Worm (Caenorhabditis elegans): ENCODE measurements around the gene clec-158.

clec-158 gene

DNA sequence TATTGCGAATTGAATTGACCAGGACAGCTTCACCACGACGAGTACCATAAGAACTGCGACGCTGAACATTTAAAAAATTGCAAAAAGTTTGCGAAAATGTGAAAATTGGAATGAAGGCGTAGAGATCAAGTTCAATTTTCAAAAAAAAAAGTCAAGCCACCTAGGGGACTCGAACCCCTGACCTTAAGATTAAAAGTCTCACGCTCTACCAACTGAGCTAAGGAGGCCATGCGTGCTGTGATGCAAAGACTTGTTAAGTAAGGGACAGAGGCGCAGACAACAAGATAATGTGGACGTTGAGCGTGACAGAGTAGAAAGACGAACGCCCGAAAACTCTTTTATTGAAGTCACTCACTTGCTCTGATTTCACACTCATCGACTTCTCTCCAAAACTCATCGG lies 28.2 kb upstream of the clec-158 start (continued):
- TF ChIP-seq lin-14 (GFP tag; optimal IDR thresholded peaks at IDR 0.05) (peak; percentile 58), nhr-85 (tag) (peak; percentile 48), ceh-90 (tag; optimal IDR thresholded peaks at IDR 0.05) (no peak), nhr-90 (tag; optimal IDR thresholded peaks at IDR 0.05; ENCODE audit: poor library complexity) (peak; percentile 72), lin-13 (GFP tag; optimal IDR thresholded peaks at IDR 0.05) (peak; percentile 60), nhr-77 (tag; optimal IDR thresholded peaks at IDR 0.05) (peak; percentile 36), isw-1 (GFP tag; IDR thresholded peaks at IDR 0.05) (peak; percentile 12; the same call in 1 of the 2 replicates), tlp-1 (tag; optimal IDR thresholded peaks at IDR 0.05) (no peak), pqm-1 (tag; optimal IDR thresholded peaks at IDR 0.05) (no peak), mdl-1 (tag; optimal IDR thresholded peaks at IDR 0.05) (peak in 1 of 2 experiments; percentile 65), fkh-10 (GFP tag; optimal IDR thresholded peaks at IDR 0.05) (peak; percentile 37), zip-4 (GFP tag; optimal IDR thresholded peaks at IDR 0.05) (no peak), nhr-76 (tag; optimal IDR thresholded peaks at IDR 0.05) (no peak), rnt-1 (tag; optimal IDR thresholded peaks at IDR 0.05) (peak; percentile 69), nhr-19 (GFP tag; conservative IDR thresholded peaks at IDR 0.05) (peak; percentile 70), lin-35 (GFP tag; optimal IDR thresholded peaks at IDR 0.05) (peak; percentile 58 to 80), ztf-11 (tag; optimal IDR thresholded peaks at IDR 0.05) (no peak), Y116A8C.19 (tag; optimal IDR thresholded peaks at IDR 0.05; ENCODE audit: borderline replicate concordance) (no peak), mab-9 (GFP tag; IDR thresholded peaks at IDR 0.05) (no peak), dsc-1 (tag; optimal IDR thresholded peaks at IDR 0.05) (peak; percentile 63), alr-1 (tag; optimal IDR thresholded peaks at IDR 0.05; ENCODE audit: borderline replicate concordance) (no peak), elt-2 (tag; optimal IDR thresholded peaks at IDR 0.05) (no peak), pag-3 (tag; optimal IDR thresholded peaks at IDR 0.05; ENCODE audit: borderline replicate concordance, insufficient read depth) (no peak), unc-98 (GFP tag; IDR thresholded peaks at IDR 0.05) (peak; percentile 36; the same call in 1 of the 2 replicates), C16A3.4 (tag; optimal IDR thresholded peaks at IDR 0.05) (peak; percentile 70), ets-5 (GFP tag; IDR thresholded peaks at IDR 0.05) (no peak), vab-15 (tag; optimal IDR thresholded peaks at IDR 0.05) (no peak), sox-4 (tag; optimal IDR thresholded peaks at IDR 0.05) (no peak), sup-37 (GFP tag; optimal IDR thresholded peaks at IDR 0.05) (no peak), aly-2 (tag; optimal IDR thresholded peaks at IDR 0.05) (peak; percentile 56)

- no peak for TF ChIP-seq C04F5.9 (tag; optimal IDR thresholded peaks at IDR 0.05)
- TF ChIP-seq sup-37 (GFP tag; optimal IDR thresholded peaks at IDR 0.05), result no peak
- no peak for TF ChIP-seq fkh-8 (tag; optimal IDR thresholded peaks at IDR 0.05)
- no peak for TF ChIP-seq dpl-1 (GFP tag; optimal IDR thresholded peaks at IDR 0.05)
- TF ChIP-seq zip-4 (GFP tag; optimal IDR thresholded peaks at IDR 0.05), result no peak
- no peak for TF ChIP-seq efl-3 (GFP tag; optimal IDR thresholded peaks at IDR 0.05)
- no peak for TF ChIP-seq nhr-237 (tag; optimal IDR thresholded peaks at IDR 0.05)
- no peak for TF ChIP-seq blmp-1 (tag; optimal IDR thresholded peaks at IDR 0.05)
- no peak for TF ChIP-seq xbp-1 (tag; optimal IDR thresholded peaks at IDR 0.05)
- no peak for TF ChIP-seq zag-1 (tag; optimal IDR thresholded peaks at IDR 0.05)
- TF ChIP-seq egl-13 (tag; optimal IDR thresholded peaks at IDR 0.05), result no peak
- no peak for TF ChIP-seq nhr-85 (tag)
- no peak for TF ChIP-seq tbx-2 (tag; optimal IDR thresholded peaks at IDR 0.05)
Observed at ce11 chrIII:6885889-6886288, 26.5 kb upstream of the clec-158 start.

DNA sequence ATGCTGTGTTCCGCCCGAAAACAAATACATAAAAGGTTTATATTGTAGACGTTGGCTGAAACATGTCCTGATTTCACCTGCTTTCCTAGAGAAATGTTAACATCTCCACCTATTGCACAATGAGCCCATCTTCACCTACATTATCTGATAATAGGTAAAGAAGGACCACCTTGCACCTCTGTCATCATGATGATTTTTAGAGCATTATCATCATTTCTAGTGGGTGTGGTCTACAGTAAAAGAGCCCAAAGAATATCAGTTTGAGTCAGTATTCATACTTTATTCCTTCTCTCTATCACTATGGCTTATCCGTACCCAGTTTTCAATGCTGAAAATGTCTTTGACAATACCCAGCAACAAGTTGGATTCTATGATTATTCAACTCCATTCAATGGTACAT lies 24.8 kb upstream of the clec-158 start, which contains the start of gene med-2:
Gene med-2, plus strand, starts transcription at position 301 of the 400 bp plus-strand sequence.
- TF ChIP-seq ceh-8 (GFP tag; optimal IDR thresholded peaks at IDR 0.05) (no peak), egl-13 (tag; optimal IDR thresholded peaks at IDR 0.05) (no peak), sup-37 (GFP tag; optimal IDR thresholded peaks at IDR 0.05) (no peak), fkh-8 (tag; optimal IDR thresholded peaks at IDR 0.05) (no peak), mab-9 (GFP tag; IDR thresholded peaks at IDR 0.05) (no peak)
